Worm (Caenorhabditis elegans): ENCODE results near the gene sri-29.
"Not testable (repeated sequence)": the region's sequence is repeated elsewhere in the genome, so short reads cannot be mapped to it uniquely, and the experiment has no call there.

sri-29 gene

ce11 chrII:3030416-3030815, 13.7 kb upstream of the sri-29 start:
- TF ChIP-seq sea-2 (GFP tag; IDR thresholded peaks at IDR 0.05) (no peak), T07F8.4 (tag; optimal IDR thresholded peaks at IDR 0.05) (no peak), nfya-2 (GFP tag; IDR thresholded peaks at IDR 0.05) (no peak)

ce11 chrII:3031292-3031691, 12.8 kb upstream of the sri-29 start:
- TF ChIP-seq rcor-1 (GFP tag; IDR thresholded peaks at IDR 0.05) (peak; percentile 37; the same call in 1 of the 2 replicates), hmg-1.2 (GFP tag; IDR thresholded peaks at IDR 0.05) (peak; percentile 31; the same call in 1 of the 2 replicates), snpc-4 (tag; optimal IDR thresholded peaks at IDR 0.05) (peak in 2 of 4 experiments; percentile 39 to 66), dox-1 (GFP tag; IDR thresholded peaks at IDR 0.05) (0 out of 2 replicates have a peak, but pooled peaks have one; percentile 31), tbp1 (GFP tag; optimal IDR thresholded peaks at IDR 0.05) (peak; percentile 84), B0261.1 (tag; optimal IDR thresholded peaks at IDR 0.05) (peak; percentile 66), madf-6 (GFP tag; IDR thresholded peaks at IDR 0.05) (peak; percentile 61; the same call in 1 of the 2 replicates), rpc-1 (optimal IDR thresholded peaks at IDR 0.05) (peak; percentile 26), rpc-1 (tag; optimal IDR thresholded peaks at IDR 0.05) (peak; percentile 52)
- TF ChIP-seq snpc-4 (GFP tag; optimal IDR thresholded peaks at IDR 0.05): not testable (repeated sequence)

ce11 chrII:3032480-3032879, 11.6 kb upstream of the sri-29 start, which contains the start of gene B0454.6:
Gene B0454.6, plus strand, starts transcription at chrII:3032780.
- not testable (repeated sequence) for TF ChIP-seq gei-17 (GFP tag; optimal IDR thresholded peaks at IDR 0.05); mxl-1 (tag; optimal IDR thresholded peaks at IDR 0.05); madf-10 (tag; optimal IDR thresholded peaks at IDR 0.05)

- TF ChIP-seq zfh-2 (GFP tag; conservative IDR thresholded peaks at IDR 0.05): peak; percentile 68
- TF ChIP-seq attf-5 (GFP tag; optimal IDR thresholded peaks at IDR 0.05): no peak
These were observed 9.2 kb upstream of the sri-29 start for ce11 chrII:3034914-3035313.

ce11 chrII:3036344-3036743, 7.8 kb upstream of the sri-29 start:
- peak; percentile 9 for TF ChIP-seq gei-17 (GFP tag; optimal IDR thresholded peaks at IDR 0.05)
- no peak for TF ChIP-seq madf-3 (GFP tag; IDR thresholded peaks at IDR 0.05)
- TF ChIP-seq lag-1 (GFP tag; IDR thresholded peaks at IDR 0.05): no peak
- TF ChIP-seq F22D6.2 (tag; optimal IDR thresholded peaks at IDR 0.05): no peak
- peak; percentile 89 for TF ChIP-seq ztf-18 (tag; optimal IDR thresholded peaks at IDR 0.05)
- TF ChIP-seq attf-5 (GFP tag; optimal IDR thresholded peaks at IDR 0.05): peak; percentile 5
- TF ChIP-seq cebp-1 (GFP tag; IDR thresholded peaks at IDR 0.05): no peak
- TF ChIP-seq cebp-1 (tag; optimal IDR thresholded peaks at IDR 0.05): peak; percentile 9
- TF ChIP-seq ztf-26 (tag; optimal IDR thresholded peaks at IDR 0.05): peak; percentile 80
- 0 out of 2 replicates have a peak, but pooled peaks have one; percentile 14 for TF ChIP-seq Y95B8A.8 (GFP tag; IDR thresholded peaks at IDR 0.05)
- TF ChIP-seq ztf-3 (GFP tag; optimal IDR thresholded peaks at IDR 0.05): no peak
- TF ChIP-seq F57A8.1 (GFP tag; optimal IDR thresholded peaks at IDR 0.05): no peak
- TF ChIP-seq mcd-1 (GFP tag; IDR thresholded peaks at IDR 0.05): peak; percentile 41
- TF ChIP-seq bed-2 (GFP tag; IDR thresholded peaks at IDR 0.05): no peak
- TF ChIP-seq rcor-1 (GFP tag; IDR thresholded peaks at IDR 0.05): no peak
- TF ChIP-seq lin-40 (tag; optimal IDR thresholded peaks at IDR 0.05): peak; percentile 30

ce11 chrII:3038453-3038909, 5.6 kb upstream of the sri-29 start, which contains the start of the genes B0454.26 and B0454.5:
Gene B0454.26, minus strand, starts transcription at chrII:3038553.
Gene B0454.5, plus strand, starts transcription at chrII:3038859.
- TF ChIP-seq Y53F4B.3 (GFP tag; IDR thresholded peaks at IDR 0.05) (no peak), F52B5.7 (tag; optimal IDR thresholded peaks at IDR 0.05) (no peak), repo-1 (tag; optimal IDR thresholded peaks at IDR 0.05) (no peak), F37B4.10 (GFP tag; IDR thresholded peaks at IDR 0.05) (0 out of 2 replicates have a peak, but pooled peaks have one; percentile 50), mes-4 (tag; optimal IDR thresholded peaks at IDR 0.05) (no peak), ccch-3 (GFP tag; optimal IDR thresholded peaks at IDR 0.05) (no peak), die-1 (tag; optimal IDR thresholded peaks at IDR 0.05) (no peak), let-607 (tag; optimal IDR thresholded peaks at IDR 0.05) (no peak), ztf-18 (tag; optimal IDR thresholded peaks at IDR 0.05) (peak; percentile 28)
